Fruit fly (Drosophila melanogaster) whole organism, embryonic: Measurements from ENCODE around the gene CG46311.

Source experiments
- ATbp ChIP-seq: fragments of 200-800 bp; sonication (Bioruptor generic); optimal IDR thresholded peaks from 2 replicates; lab custom pipeline; 2017; ENCODE audit warnings: missing biosample characterization, mild to moderate bottlenecking, missing genetic modification characterization, missing genetic modification reagents
- Atf6 ChIP-seq: fragments of 200-800 bp; sonication (Bioruptor generic); IDR thresholded peaks from 2 replicates; pipeline ENCODE4 v1.3.6; 2022; ENCODE audit warnings: missing biosample characterization, missing genetic modification characterization
- CG10274 ChIP-seq: fragments of 200-800 bp; sonication (Bioruptor generic); optimal IDR thresholded peaks from 3 replicates; lab custom pipeline; 2017; ENCODE audit warnings: missing biosample characterization, mild to moderate bottlenecking, missing genetic modification characterization
- CG12299 ChIP-seq: fragments of 200-800 bp; sonication (Bioruptor generic); optimal IDR thresholded peaks from 2 replicates; lab custom pipeline; 2018; ENCODE audit warnings: missing biosample characterization, mild to moderate bottlenecking, missing genetic modification characterization
- CG1233 ChIP-seq: fragments of 200-800 bp; sonication (Bioruptor generic); optimal IDR thresholded peaks from 4 replicates; lab custom pipeline; 2018; ENCODE audit warnings: missing biosample characterization, mild to moderate bottlenecking, missing genetic modification characterization
- CG13296 ChIP-seq: fragments of 200-800 bp; sonication (Bioruptor generic); optimal IDR thresholded peaks from 3 replicates; lab custom pipeline; 2018; ENCODE audit warnings: missing biosample characterization, mild to moderate bottlenecking, missing genetic modification characterization
- CG14050 ChIP-seq: fragments of 200-800 bp; sonication (Bioruptor generic); IDR thresholded peaks from 3 replicates; pipeline ENCODE4 v1.3.6; 2022; ENCODE audit warnings: missing biosample characterization, missing genetic modification characterization
- CG1602 ChIP-seq: fragments of 200-800 bp; sonication (Bioruptor generic); optimal IDR thresholded peaks from 3 replicates; lab custom pipeline; 2016; ENCODE audit warnings: missing biosample characterization, missing genetic modification characterization
- CG17829 ChIP-seq: fragments of 200-800 bp; optimal IDR thresholded peaks from 2 replicates; lab custom pipeline; 2019; ENCODE audit warnings: missing biosample characterization, mild to moderate bottlenecking, missing genetic modification characterization, moderate library complexity
- CG2889 ChIP-seq: fragments of 200-800 bp; sonication (Bioruptor generic); IDR thresholded peaks from 3 replicates; pipeline ENCODE4 v1.3.6; 2022; ENCODE audit warnings: missing biosample characterization, missing genetic modification characterization
- CG6654 ChIP-seq: fragments of 200-800 bp; sonication (Bioruptor generic); optimal IDR thresholded peaks from 2 replicates; lab custom pipeline; 2017; ENCODE audit warnings: missing biosample characterization, mild to moderate bottlenecking, missing genetic modification characterization
- CG7745 ChIP-seq: fragments of 200-800 bp; sonication (Bioruptor generic); optimal IDR thresholded peaks from 2 replicates; lab custom pipeline; 2018; ENCODE audit warnings: missing biosample characterization, mild to moderate bottlenecking, missing genetic modification characterization, moderate library complexity
- CG9817 ChIP-seq: fragments of 200-800 bp; sonication (Bioruptor generic); optimal IDR thresholded peaks from 2 replicates; lab custom pipeline; 2018; ENCODE audit warnings: missing biosample characterization, mild to moderate bottlenecking, missing genetic modification characterization, moderate library complexity
- Camta ChIP-seq: fragments of 200-800 bp; sonication (Bioruptor generic); optimal IDR thresholded peaks from 2 replicates; lab custom pipeline; 2016; ENCODE audit warnings: missing biosample characterization, missing genetic modification characterization
- Chrac-16 ChIP-seq: fragments of 200-800 bp; sonication (Bioruptor generic); optimal IDR thresholded peaks from 3 replicates; lab custom pipeline; 2016; ENCODE audit warnings: missing biosample characterization, missing genetic modification characterization
- HmgD ChIP-seq: fragments of 200-800 bp; sonication (Bioruptor generic); optimal IDR thresholded peaks from 3 replicates; lab custom pipeline; 2016; ENCODE audit warnings: missing biosample characterization, missing genetic modification characterization
- Hmx ChIP-seq: fragments of 200-800 bp; sonication (Bioruptor generic); optimal IDR thresholded peaks from 2 replicates; lab custom pipeline; 2016; ENCODE audit warnings: missing biosample characterization, missing genetic modification characterization
- MTF-1 ChIP-seq: fragments of 200-800 bp; sonication (Bioruptor generic); optimal IDR thresholded peaks from 2 replicates; lab custom pipeline; 2018; ENCODE audit warnings: missing biosample characterization, mild to moderate bottlenecking, missing genetic modification characterization, borderline replicate concordance
- Mrtf ChIP-seq: fragments of 200-800 bp; sonication (Bioruptor generic); IDR thresholded peaks from 3 replicates; pipeline ENCODE4 v1.3.6; 2022; ENCODE audit warnings: missing biosample characterization, missing genetic modification characterization
- Poxn ChIP-seq: fragments of 200-800 bp; sonication (Bioruptor generic); IDR thresholded peaks from 2 replicates; pipeline ENCODE4 v1.3.6; 2022; ENCODE audit warnings: missing biosample characterization, missing genetic modification characterization
- Sox100B ChIP-seq: fragments of 200-800 bp; sonication (Bioruptor generic); optimal IDR thresholded peaks from 3 replicates; lab custom pipeline; 2018; ENCODE audit warnings: missing biosample characterization, mild to moderate bottlenecking, missing genetic modification characterization
- bigmax ChIP-seq: fragments of 200-800 bp; sonication (Bioruptor generic); optimal IDR thresholded peaks from 2 replicates; lab custom pipeline; 2018; ENCODE audit warnings: missing biosample characterization, mild to moderate bottlenecking, missing genetic modification characterization
- bowl ChIP-seq: fragments of 200-800 bp; sonication (Bioruptor generic); IDR thresholded peaks from 2 replicates; pipeline ENCODE4 v1.3.6; 2022; ENCODE audit warnings: missing biosample characterization, missing genetic modification characterization
- cas ChIP-seq: fragments of 200-800 bp; sonication (Bioruptor generic); IDR thresholded peaks from 2 replicates; pipeline ENCODE4 v1.3.6; 2022; ENCODE audit warnings: missing biosample characterization, missing genetic modification characterization
- cg ChIP-seq: fragments of 200-800 bp; sonication (Bioruptor generic); optimal IDR thresholded peaks from 3 replicates; lab custom pipeline; 2019; ENCODE audit warnings: missing biosample characterization, mild to moderate bottlenecking, missing genetic modification characterization, moderate library complexity
- chn ChIP-seq: fragments of 200-800 bp; sonication (Bioruptor generic); optimal IDR thresholded peaks from 2 replicates; lab custom pipeline; 2016; ENCODE audit warnings: missing biosample characterization, missing genetic modification characterization
- corto ChIP-seq: fragments of 200-800 bp; sonication (Bioruptor generic); optimal IDR thresholded peaks from 2 replicates; lab custom pipeline; 2016; ENCODE audit warnings: missing biosample characterization, mild to moderate bottlenecking, missing genetic modification characterization, moderate library complexity
- crol ChIP-seq: fragments of 200-800 bp; sonication (Bioruptor generic); IDR thresholded peaks from 2 replicates; pipeline ENCODE4 v1.3.6; 2022; ENCODE audit warnings: missing biosample characterization, missing genetic modification characterization
- dm ChIP-seq: fragments of 200-800 bp; sonication (Bioruptor generic); optimal IDR thresholded peaks from 3 replicates; lab custom pipeline; 2016; ENCODE audit warnings: missing biosample characterization, missing genetic modification characterization
- grn ChIP-seq: fragments of 200-800 bp; sonication (Bioruptor generic); optimal IDR thresholded peaks from 3 replicates; lab custom pipeline; 2017; ENCODE audit warnings: missing biosample characterization, missing genetic modification characterization
- hb ChIP-seq: fragments of 200-800 bp; sonication (Bioruptor generic); IDR thresholded peaks from 3 replicates; pipeline ENCODE4 v1.3.6; 2022; ENCODE audit warnings: missing biosample characterization, missing genetic modification characterization; ENCODE audit not compliant: partially characterized antibody
- jigr1 ChIP-seq: fragments of 200-800 bp; sonication (Bioruptor generic); IDR thresholded peaks from 3 replicates; pipeline ENCODE4 v1.3.6; 2022; ENCODE audit warnings: missing biosample characterization, missing genetic modification characterization
- jing ChIP-seq: fragments of 200-800 bp; sonication (Bioruptor generic); optimal IDR thresholded peaks from 2 replicates; lab custom pipeline; 2018; ENCODE audit warnings: missing biosample characterization, mild to moderate bottlenecking, missing genetic modification characterization
- kay ChIP-seq: fragments of 200-800 bp; sonication (Bioruptor generic); optimal IDR thresholded peaks from 2 replicates; lab custom pipeline; 2016; ENCODE audit warnings: missing biosample characterization, missing genetic modification characterization
- klu ChIP-seq: fragments of 200-800 bp; sonication (Bioruptor generic); IDR thresholded peaks from 2 replicates; pipeline ENCODE4 v1.3.6; 2022; ENCODE audit warnings: missing biosample characterization, missing genetic modification characterization
- lbe ChIP-seq: fragments of 200-800 bp; sonication (Bioruptor generic); optimal IDR thresholded peaks from 2 replicates; lab custom pipeline; 2016; ENCODE audit warnings: missing biosample characterization, mild to moderate bottlenecking, missing genetic modification characterization
- lilli ChIP-seq: fragments of 200-800 bp; sonication (Bioruptor generic); optimal IDR thresholded peaks from 3 replicates; lab custom pipeline; 2016; ENCODE audit warnings: missing biosample characterization, missing genetic modification characterization
- mirr ChIP-seq: fragments of 200-800 bp; sonication (Bioruptor generic); optimal IDR thresholded peaks from 3 replicates; lab custom pipeline; 2018; ENCODE audit warnings: missing biosample characterization, mild to moderate bottlenecking, missing genetic modification characterization
- onecut ChIP-seq: fragments of 200-800 bp; sonication (Bioruptor generic); IDR thresholded peaks from 2 replicates; pipeline ENCODE4 v1.3.6; 2022; ENCODE audit warnings: missing biosample characterization, missing genetic modification characterization
- org-1 ChIP-seq: fragments of 200-800 bp; sonication (Bioruptor generic); optimal IDR thresholded peaks from 2 replicates; lab custom pipeline; 2017; ENCODE audit warnings: missing biosample characterization, missing genetic modification characterization
- phol ChIP-seq: fragments of 200-800 bp; sonication (Bioruptor generic); optimal IDR thresholded peaks from 3 replicates; lab custom pipeline; 2018; ENCODE audit warnings: missing biosample characterization, mild to moderate bottlenecking, missing genetic modification characterization, moderate library complexity
- ranshi ChIP-seq: fragments of 200-800 bp; sonication (Bioruptor generic); IDR thresholded peaks from 2 replicates; pipeline ENCODE4 v1.3.6; 2022; ENCODE audit warnings: missing biosample characterization, missing genetic modification characterization
- row ChIP-seq: fragments of 200-800 bp; sonication (Bioruptor generic); IDR thresholded peaks from 3 replicates; pipeline ENCODE4 v1.3.6; 2022; ENCODE audit warnings: missing biosample characterization, missing genetic modification characterization
- sc ChIP-seq, 3 experiments: fragments of >200 bp in 2 of 3; fragments of 200-800 bp in 1 of 3; sonication (Bioruptor generic) in 1 of 3; optimal IDR thresholded peaks; 2 replicates in 2 of 3; 3 replicates in 1 of 3; lab custom pipeline; 2017; ENCODE audit warnings: mild to moderate bottlenecking in 1 of 3, missing biosample characterization in 1 of 3, missing genetic modification characterization in 1 of 3, missing genetic modification reagents in 1 of 3
- slp2 ChIP-seq: fragments of 200-800 bp; sonication (Bioruptor generic); optimal IDR thresholded peaks from 2 replicates; lab custom pipeline; 2016; ENCODE audit warnings: missing biosample characterization, missing genetic modification characterization
- so ChIP-seq: fragments of 200-800 bp; sonication (Bioruptor generic); IDR thresholded peaks from 3 replicates; pipeline ENCODE4 v1.3.6; 2022; ENCODE audit warnings: missing biosample characterization, missing genetic modification characterization
- tin ChIP-seq: fragments of 200-800 bp; sonication (Bioruptor generic); optimal IDR thresholded peaks from 3 replicates; lab custom pipeline; 2016; ENCODE audit warnings: missing biosample characterization, missing genetic modification characterization
- trem ChIP-seq: fragments of 200-800 bp; optimal IDR thresholded peaks from 3 replicates; lab custom pipeline; 2019; ENCODE audit warnings: missing biosample characterization, mild to moderate bottlenecking, missing genetic modification characterization, moderate library complexity

CG46311 gene

dm6 chrX:13563483-13564443 is at the start of gene CG46311, which contains the start of gene Tpst (continued):
- TF ChIP-seq dm (GFP tag; lab: Kevin White, UChicago), result peak; percentile 63
- TF ChIP-seq corto (GFP tag; lab: Kevin White, UChicago), result no peak
- TF ChIP-seq jigr1 (GFP tag; lab: Robert Waterston, UW), result peak; percentile 26; the same call in 1 of the 3 replicates
- TF ChIP-seq CG1602 (GFP tag; lab: Kevin White, UChicago), result peak; percentile 68
- no peak for TF ChIP-seq Poxn (GFP tag; lab: Robert Waterston, UW)
- TF ChIP-seq onecut, result peak; percentile 61
- no peak for TF ChIP-seq org-1
- TF ChIP-seq phol (tag; lab: Kevin White, UChicago), result peak; percentile 37
- TF ChIP-seq CG14050 (GFP tag; lab: Robert Waterston, UW), result no peak
- peak; percentile 54; the same call in 2 of the 3 replicates for TF ChIP-seq Mrtf
- TF ChIP-seq crol (GFP tag; lab: Robert Waterston, UW), result peak; percentile 45
- no peak for TF ChIP-seq ranshi (GFP tag; lab: Robert Waterston, UW)
- TF ChIP-seq bowl (GFP tag; lab: Robert Waterston, UW), result no peak
- peak; percentile 73 for TF ChIP-seq cg
- TF ChIP-seq CG13296 (GFP tag; lab: Kevin White, UChicago), result no peak
- TF ChIP-seq hb (GFP tag; lab: Robert Waterston, UW), result no peak
- peak; percentile 43 for TF ChIP-seq slp2 (GFP tag; lab: Kevin White, UChicago)
- no peak for TF ChIP-seq so (GFP tag; lab: Robert Waterston, UW)
- peak; percentile 38 for TF ChIP-seq CG1233
- TF ChIP-seq trem (tag; lab: Kevin White, UChicago), result peak; percentile 43
- TF ChIP-seq lilli (GFP tag; lab: Kevin White, UChicago), result peak; percentile 62
- TF ChIP-seq sc (optimal IDR thresholded peaks at IDR 0.05; lab: Kevin White, UChicago), result no peak
- peak; percentile 24 for TF ChIP-seq sc (GFP tag; optimal IDR thresholded peaks at IDR 0.05; lab: Kevin White, UChicago)
- TF ChIP-seq klu (GFP tag; lab: Robert Waterston, UW), result no peak
- peak; percentile 75 for TF ChIP-seq Chrac-16
- TF ChIP-seq row (GFP tag; lab: Robert Waterston, UW), result peak; percentile 21; the same call in 1 of the 3 replicates
- no peak for TF ChIP-seq CG2889 (GFP tag; lab: Robert Waterston, UW)
- peak; percentile 6 for TF ChIP-seq ATbp (GFP tag; lab: Kevin White, UChicago)
- no peak for TF ChIP-seq grn (GFP tag; lab: Kevin White, UChicago)
- TF ChIP-seq Sox100B (GFP tag; lab: Kevin White, UChicago), result no peak
- TF ChIP-seq CG10274 (GFP tag; lab: Kevin White, UChicago), result no peak
- peak; percentile 56 for TF ChIP-seq CG9817 (tag; lab: Kevin White, UChicago)
- no peak for TF ChIP-seq CG6654
- no peak for TF ChIP-seq jing (GFP tag; lab: Kevin White, UChicago)
- TF ChIP-seq HmgD, result peak; percentile 83
- TF ChIP-seq Atf6 (GFP tag; lab: Robert Waterston, UW), result no peak
- TF ChIP-seq MTF-1 (GFP tag; lab: Kevin White, UChicago), result peak; percentile 37
- TF ChIP-seq CG12299 (tag; lab: Kevin White, UChicago), result peak; percentile 38
- TF ChIP-seq Hmx (GFP tag; lab: Kevin White, UChicago), result no peak
- TF ChIP-seq tin (GFP tag; lab: Kevin White, UChicago), result peak; percentile 76
- no peak for TF ChIP-seq kay (GFP tag; lab: Kevin White, UChicago)
- TF ChIP-seq cas, result 0 out of 2 replicates have a peak, but pooled peaks have one; percentile 11
- TF ChIP-seq Camta, result peak; percentile 30
- TF ChIP-seq mirr (GFP tag; lab: Kevin White, UChicago), result peak; percentile 12
- TF ChIP-seq CG17829 (tag; lab: Kevin White, UChicago), result peak; percentile 70
- no peak for TF ChIP-seq lbe (GFP tag; lab: Kevin White, UChicago)
- no peak for TF ChIP-seq CG7745
- TF ChIP-seq chn (GFP tag; lab: Kevin White, UChicago), result peak; percentile 36
- TF ChIP-seq bigmax, result peak; percentile 12
